Worm (Caenorhabditis elegans) whole organism, L4/young adult: ENCODE data around the gene uda-1.

Experiments used
- W03F9.2 ChIP-seq: fragments of 150-350 bp; optimal IDR thresholded peaks from 2 replicates; lab custom pipeline; 2014; ENCODE audit warnings: missing biosample characterization, missing genetic modification characterization
- dao-5 ChIP-seq: sonication (generic microtip); optimal IDR thresholded peaks from 2 replicates; lab custom pipeline; 2016; ENCODE audit warnings: missing genotype, missing genetic modification characterization, moderate library complexity, missing compliant biosample characterization
- him-1 ChIP-seq: sonication (generic microtip); optimal IDR thresholded peaks from 2 replicates; lab custom pipeline; 2016; ENCODE audit warnings: missing genotype, missing genetic modification reagents, missing genetic modification characterization, missing compliant biosample characterization

uda-1 gene

ce11 chrV:10011623-10012022 is 7.1 kb downstream of the uda-1 start, which contains the start of gene lea-1:
Gene lea-1, plus strand, starts transcription at chrV:10011923.
- TF ChIP-seq him-1 (tag; lab: Kevin White, UChicago) (no peak), dao-5 (no peak), W03F9.2 (no peak)

ce11 chrV:10012639-10013038 is 8.1 kb downstream of the uda-1 start:
- TF ChIP-seq W03F9.2 (no peak), dao-5 (no peak), him-1 (tag; lab: Kevin White, UChicago) (no peak)

ce11 chrV:10018291-10018690 is 13.7 kb downstream of the uda-1 start:
- TF ChIP-seq him-1 (tag; lab: Kevin White, UChicago), result no peak
- peak; percentile 15 for TF ChIP-seq W03F9.2
- TF ChIP-seq dao-5, result no peak

ce11 chrV:10019083-10019624 is 14.6 kb downstream of the uda-1 start:
- no peak for TF ChIP-seq W03F9.2
- TF ChIP-seq him-1 (tag; lab: Kevin White, UChicago), result no peak
- TF ChIP-seq dao-5, result no peak

ce11 chrV:10019934-10020333 is 15.4 kb downstream of the uda-1 start:
- TF ChIP-seq him-1 (tag; lab: Kevin White, UChicago) (no peak), W03F9.2 (no peak), dao-5 (no peak)

ce11 chrV:10023062-10023536 is 18.5 kb downstream of the uda-1 start:
- TF ChIP-seq W03F9.2 (no peak), dao-5 (no peak), him-1 (tag; lab: Kevin White, UChicago) (no peak)

ce11 chrV:10030992-10031383 is 26.4 kb downstream of the uda-1 start, which contains the start of gene acl-2:
Gene acl-2, minus strand, starts transcription at chrV:10031092.
- TF ChIP-seq dao-5 (no peak), W03F9.2 (no peak), him-1 (tag; lab: Kevin White, UChicago) (no peak)

- TF ChIP-seq W03F9.2 (no peak), him-1 (tag; lab: Kevin White, UChicago) (no peak), dao-5 (no peak)
These were observed 27.0 kb downstream of the uda-1 start for ce11 chrV:10031384-10032171.

- TF ChIP-seq W03F9.2 (no peak), dao-5 (no peak), him-1 (tag; lab: Kevin White, UChicago) (no peak)
These were observed 31.0 kb downstream of the uda-1 start for ce11 chrV:10035586-10035985.

ce11 chrV:10036275-10036674 is 31.7 kb downstream of the uda-1 start, which contains the start of gene T06E8.2:
Gene T06E8.2, minus strand, starts transcription at chrV:10036413.
- TF ChIP-seq W03F9.2 (no peak), him-1 (tag; lab: Kevin White, UChicago) (no peak), dao-5 (no peak)

ce11 chrV:10037040-10037439 is 32.5 kb downstream of the uda-1 start, which contains the start of gene F57A8.1:
Gene F57A8.1, plus strand, starts transcription at chrV:10037340.
- TF ChIP-seq him-1 (tag; lab: Kevin White, UChicago), result no peak
- TF ChIP-seq dao-5, result no peak
- TF ChIP-seq W03F9.2, result no peak

ce11 chrV:10039837-10040236 is 35.3 kb downstream of the uda-1 start:
- TF ChIP-seq dao-5 (no peak), him-1 (tag; lab: Kevin White, UChicago) (no peak), W03F9.2 (peak; percentile 58)

ce11 chrV:10041484-10041883 is 36.9 kb downstream of the uda-1 start:
- no peak for TF ChIP-seq him-1 (tag; lab: Kevin White, UChicago)
- TF ChIP-seq dao-5, result no peak
- TF ChIP-seq W03F9.2, result no peak

ce11 chrV:10042254-10042653 is 37.7 kb downstream of the uda-1 start:
- TF ChIP-seq him-1 (tag; lab: Kevin White, UChicago) (peak; percentile 29), W03F9.2 (no peak)

ce11 chrV:10043234-10043796 is 38.8 kb downstream of the uda-1 start, which contains the start of gene T06E8.8:
Gene T06E8.8, plus strand, starts transcription at chrV:10043746.
- TF ChIP-seq dao-5 (no peak), him-1 (tag; lab: Kevin White, UChicago) (no peak), W03F9.2 (no peak)
